Worm (Caenorhabditis elegans) whole organism, early embryonic: ENCODE results near the gene msp-63.

ENCODE experiments used
- B0310.2 ChIP-seq: sonication (generic microtip); optimal IDR thresholded peaks from 2 replicates; lab custom pipeline; 2016; ENCODE audit warnings: mild to moderate bottlenecking, missing genetic modification characterization, missing compliant biosample characterization
- F13C5.2 ChIP-seq: sonication (generic microtip); optimal IDR thresholded peaks from 2 replicates; lab custom pipeline; 2017; ENCODE audit warnings: mild to moderate bottlenecking, missing genetic modification characterization, inconsistent platforms, missing compliant biosample characterization
- aly-1 ChIP-seq: sonication (generic microtip); optimal IDR thresholded peaks from 2 replicates; lab custom pipeline; 2016; ENCODE audit warnings: missing genetic modification characterization, missing compliant biosample characterization
- ama-1 ChIP-seq: fragments of 150-350 bp; optimal IDR thresholded peaks from 2 replicates; lab custom pipeline; 2014
- ceh-13 ChIP-seq: fragments of 200-800 bp; sonication (Bioruptor generic); optimal IDR thresholded peaks from 2 replicates; lab custom pipeline; 2018; ENCODE audit warnings: mild to moderate bottlenecking, missing genetic modification characterization, missing compliant biosample characterization
- ceh-36 ChIP-seq: sonication (generic microtip); optimal IDR thresholded peaks from 2 replicates; lab custom pipeline; 2016; ENCODE audit warnings: missing genetic modification characterization, inconsistent platforms, missing compliant biosample characterization
- ets-7 ChIP-seq: sonication (generic microtip); optimal IDR thresholded peaks from 2 replicates; lab custom pipeline; 2016; ENCODE audit warnings: missing genotype, missing genetic modification characterization, missing compliant biosample characterization
- flt-1 ChIP-seq: fragments of 200-800 bp; sonication (Bioruptor generic); IDR thresholded peaks from 2 replicates; pipeline ENCODE4 v1.3.6; 2022; ENCODE audit warnings: missing genetic modification characterization, missing compliant biosample characterization
- hmbx-1 ChIP-seq: sonication (generic microtip); optimal IDR thresholded peaks from 2 replicates; lab custom pipeline; 2016; ENCODE audit warnings: mild to moderate bottlenecking, missing genetic modification characterization, missing compliant biosample characterization
- hmg-4 ChIP-seq: fragments of 200-800 bp; sonication (Bioruptor generic); optimal IDR thresholded peaks from 2 replicates; lab custom pipeline; 2018; ENCODE audit warnings: mild to moderate bottlenecking, missing genetic modification characterization, missing compliant biosample characterization
- hnd-1 ChIP-seq: sonication (generic microtip); optimal IDR thresholded peaks from 2 replicates; lab custom pipeline; 2016; ENCODE audit warnings: missing genetic modification characterization, missing compliant biosample characterization
- pes-1 ChIP-seq: fragments of 200-800 bp; sonication (Bioruptor generic); IDR thresholded peaks from 2 replicates; pipeline ENCODE4 v1.3.6; 2022; ENCODE audit warnings: missing genetic modification reagents, missing genetic modification characterization, missing compliant biosample characterization
- scrt-1 ChIP-seq: fragments of 200-800 bp; sonication (Bioruptor generic); IDR thresholded peaks from 2 replicates; pipeline ENCODE4 v1.3.6; 2022; ENCODE audit warnings: missing genetic modification characterization, missing compliant biosample characterization
- sea-1 ChIP-seq: fragments of 200-800 bp; sonication (Bioruptor generic); conservative IDR thresholded peaks from 2 replicates; pipeline ENCODE4 v1.3.6; 2022; ENCODE audit warnings: missing genetic modification characterization, missing compliant biosample characterization
- tbx-11 ChIP-seq: fragments of 200-800 bp; sonication (Bioruptor generic); IDR thresholded peaks from 2 replicates; pipeline ENCODE4 v1.3.6; 2022; ENCODE audit warnings: missing genetic modification characterization, missing compliant biosample characterization
- tbx-37 ChIP-seq: fragments of 200-800 bp; sonication (Bioruptor generic); conservative IDR thresholded peaks from 2 replicates; pipeline ENCODE4 v1.3.6; 2022; ENCODE audit warnings: missing genetic modification reagents, missing genetic modification characterization, missing compliant biosample characterization
- tra-4 ChIP-seq: sonication (generic microtip); optimal IDR thresholded peaks from 2 replicates; lab custom pipeline; 2017; ENCODE audit warnings: missing genetic modification characterization, missing compliant biosample characterization

Gene msp-63

DNA sequence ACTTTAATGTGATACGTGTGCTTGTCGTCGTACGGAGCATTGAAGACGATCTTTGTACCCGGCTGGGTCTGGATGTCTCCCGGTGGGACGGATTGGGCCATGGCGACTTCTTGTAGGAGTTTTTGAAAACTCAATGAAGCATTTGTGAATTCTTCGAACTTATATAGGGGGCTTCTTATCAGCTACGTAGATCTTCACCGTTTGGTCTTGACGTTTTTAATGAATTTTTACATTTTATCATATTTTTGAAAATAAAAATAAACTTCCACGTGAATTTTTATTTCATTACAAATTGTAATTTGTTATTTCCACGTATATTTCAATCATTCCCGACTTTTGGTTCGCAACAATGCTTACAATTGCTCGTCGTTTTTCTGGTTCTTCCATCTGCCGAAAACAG, 13.0 kb upstream of the msp-63 start, which contains the start of the genes msp-64 and ZK1248.5:
Gene msp-64, minus strand, starts transcription at position 101 of the 400 bp plus-strand sequence.
Gene ZK1248.5, plus strand, starts transcription at position 285 of the 400 bp plus-strand sequence.
- TF ChIP-seq hmbx-1, result no peak
- TF ChIP-seq ets-7 (tag; lab: Kevin White, UChicago), result no peak
- TF ChIP-seq hmg-4, result no peak
- no peak for TF ChIP-seq flt-1 (GFP tag; lab: Robert Waterston, UW)
- TF ChIP-seq hnd-1 (tag; lab: Kevin White, UChicago), result no peak
- no peak for TF ChIP-seq ceh-13 (GFP tag; lab: Kevin White, UChicago)
- TF ChIP-seq pes-1, result no peak
- TF ChIP-seq F13C5.2 (tag; lab: Kevin White, UChicago), result no peak
- TF ChIP-seq tra-4, result no peak
- TF ChIP-seq tbx-11 (GFP tag; lab: Robert Waterston, UW), result no peak
- no peak for TF ChIP-seq aly-1
- no peak for TF ChIP-seq sea-1 (GFP tag; lab: Robert Waterston, UW)

DNA sequence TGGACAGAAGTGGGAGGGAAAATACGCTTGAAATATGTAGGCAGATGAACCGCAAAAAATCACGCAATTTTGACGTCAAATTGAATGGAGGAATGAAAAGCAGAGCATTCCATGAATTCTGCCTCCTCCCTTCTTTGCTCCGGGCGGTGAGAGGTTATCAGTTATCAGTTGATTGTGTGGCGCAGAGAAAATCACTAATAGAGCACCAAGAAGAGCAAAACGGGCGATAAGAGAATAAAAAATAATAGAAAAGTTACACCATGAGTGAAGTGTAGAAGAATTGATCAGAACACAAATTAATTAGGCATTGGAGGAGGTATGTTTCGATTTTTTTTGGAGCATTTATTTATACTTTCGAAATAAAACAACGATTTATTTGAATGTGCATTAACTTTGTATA, 9.3 kb upstream of the msp-63 start:
- TF ChIP-seq pes-1, result no peak
- TF ChIP-seq hmg-4, result no peak
- TF ChIP-seq F13C5.2 (tag; lab: Kevin White, UChicago), result no peak
- no peak for TF ChIP-seq tra-4
- TF ChIP-seq ceh-36 (tag; lab: Kevin White, UChicago), result no peak
- no peak for TF ChIP-seq ceh-13 (GFP tag; lab: Kevin White, UChicago)

DNA sequence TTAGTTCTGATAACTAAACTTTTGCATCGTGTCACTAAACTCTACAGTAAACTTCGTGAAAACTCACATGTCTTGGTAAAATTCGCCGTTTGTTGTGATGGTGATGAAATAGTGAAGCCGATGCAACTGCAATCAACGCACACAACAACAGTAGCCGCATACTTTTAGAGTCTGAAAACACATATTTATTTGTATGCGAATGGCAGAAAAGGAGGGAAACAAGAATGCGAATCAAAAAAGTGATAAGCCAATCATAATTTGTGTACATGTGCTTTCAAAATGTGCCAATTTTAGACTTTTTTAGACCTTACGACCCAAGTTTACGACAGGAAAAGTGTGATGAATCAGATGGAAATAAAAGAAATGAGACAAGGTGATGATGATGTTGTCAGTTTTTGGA, 8.1 kb upstream of the msp-63 start, which contains the start of gene K05F1.10:
Gene K05F1.10, minus strand, starts transcription at position 171 of the 400 bp plus-strand sequence.
- TF ChIP-seq tra-4, result no peak
- no peak for TF ChIP-seq B0310.2
- TF ChIP-seq hmg-4, result no peak
- TF ChIP-seq flt-1 (GFP tag; lab: Robert Waterston, UW), result no peak
- TF ChIP-seq ets-7 (tag; lab: Kevin White, UChicago), result no peak
- TF ChIP-seq tbx-11 (GFP tag; lab: Robert Waterston, UW), result no peak
- TF ChIP-seq ceh-36 (tag; lab: Kevin White, UChicago), result no peak
- no peak for TF ChIP-seq F13C5.2 (tag; lab: Kevin White, UChicago)
- TF ChIP-seq pes-1, result no peak
- no peak for TF ChIP-seq scrt-1 (GFP tag; lab: Robert Waterston, UW)
- no peak for TF ChIP-seq tbx-37 (GFP tag; lab: Robert Waterston, UW)
- TF ChIP-seq sea-1 (GFP tag; lab: Robert Waterston, UW), result no peak
- TF ChIP-seq aly-1, result no peak
- no peak for TF ChIP-seq hmbx-1
- TF ChIP-seq hnd-1 (tag; lab: Kevin White, UChicago), result no peak
- no peak for TF ChIP-seq ceh-13 (GFP tag; lab: Kevin White, UChicago)

DNA sequence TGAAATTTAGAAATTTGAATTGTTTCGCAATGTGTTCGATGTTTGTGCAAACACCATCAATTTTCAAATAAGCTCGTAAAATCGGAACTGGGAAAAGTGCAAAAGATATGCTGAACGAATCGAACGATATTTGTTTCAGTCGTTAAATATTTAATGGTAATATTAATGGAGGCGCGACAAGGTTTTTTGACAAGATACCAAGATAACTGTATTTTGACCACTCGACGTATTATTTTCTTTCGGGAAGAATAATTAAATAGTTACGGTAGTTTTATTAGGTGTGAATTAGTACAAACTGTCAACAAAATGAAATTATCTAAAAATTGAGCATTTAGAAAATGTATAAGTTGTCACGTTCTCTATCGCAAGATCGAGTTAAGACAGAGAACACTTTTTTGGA, 7.0 kb upstream of the msp-63 start:
- TF ChIP-seq hmbx-1 (no peak), ceh-13 (GFP tag; lab: Kevin White, UChicago) (no peak), F13C5.2 (tag; lab: Kevin White, UChicago) (no peak), hnd-1 (tag; lab: Kevin White, UChicago) (no peak), tbx-11 (GFP tag; lab: Robert Waterston, UW) (no peak), pes-1 (no peak), ceh-36 (tag; lab: Kevin White, UChicago) (no peak), tbx-37 (GFP tag; lab: Robert Waterston, UW) (no peak), aly-1 (no peak), sea-1 (GFP tag; lab: Robert Waterston, UW) (no peak), flt-1 (GFP tag; lab: Robert Waterston, UW) (no peak)

DNA sequence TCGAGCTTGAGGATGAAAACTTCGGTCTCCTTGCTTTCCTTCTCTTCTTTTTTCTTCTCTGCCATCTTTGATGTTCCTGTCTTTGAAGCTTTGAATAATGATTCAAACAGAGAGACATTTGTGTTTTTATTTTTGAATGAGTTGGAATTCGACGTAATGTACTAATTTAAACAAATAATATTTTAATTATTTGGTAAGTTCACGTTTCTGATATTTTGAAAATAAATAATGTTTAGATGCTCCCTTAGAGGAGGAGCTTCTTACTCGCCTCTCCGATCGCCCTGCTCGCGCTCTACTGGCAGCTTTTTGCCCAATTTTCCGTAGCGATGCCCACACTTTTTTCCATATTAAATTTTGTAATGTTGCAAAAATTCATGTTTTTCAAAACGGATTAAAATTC, 3.8 kb upstream of the msp-63 start, which contains the start of the genes K05F1.9 and K05F1.1:
Gene K05F1.9, minus strand, starts transcription at position 101 of the 400 bp plus-strand sequence.
Gene K05F1.1, plus strand, starts transcription at position 308 of the 400 bp plus-strand sequence.
- TF ChIP-seq tbx-37 (GFP tag; lab: Robert Waterston, UW) (no peak), hnd-1 (tag; lab: Kevin White, UChicago) (no peak), tra-4 (no peak), tbx-11 (GFP tag; lab: Robert Waterston, UW) (no peak), hmbx-1 (no peak), hmg-4 (no peak), pes-1 (no peak), B0310.2 (no peak), ama-1 (lab: Kevin White, UChicago) (no peak), flt-1 (GFP tag; lab: Robert Waterston, UW) (no peak), scrt-1 (GFP tag; lab: Robert Waterston, UW) (no peak), ets-7 (tag; lab: Kevin White, UChicago) (no peak), ceh-36 (tag; lab: Kevin White, UChicago) (no peak), sea-1 (GFP tag; lab: Robert Waterston, UW) (no peak), aly-1 (no peak), ceh-13 (GFP tag; lab: Kevin White, UChicago) (no peak), F13C5.2 (tag; lab: Kevin White, UChicago) (no peak)

DNA sequence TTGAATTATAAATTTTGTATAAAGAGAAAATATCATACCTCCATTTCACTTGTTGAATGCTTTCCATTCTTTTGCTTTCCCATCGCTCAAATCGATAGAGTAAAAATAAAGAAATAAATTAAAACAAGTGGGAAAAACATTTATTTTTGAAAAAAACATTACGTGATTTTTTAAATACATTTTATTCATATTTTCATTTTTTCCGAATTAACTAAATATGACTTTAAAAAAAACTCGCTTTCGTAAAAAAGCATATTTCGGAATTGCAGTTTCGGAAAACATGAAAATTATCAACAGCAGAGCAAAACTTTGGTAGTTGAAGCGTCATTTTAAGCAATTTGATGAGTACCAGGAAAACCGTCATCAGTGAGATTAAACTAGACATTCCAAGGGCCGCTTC, 2.3 kb upstream of the msp-63 start, which contains the start of gene K05F1.8:
Gene K05F1.8, minus strand, starts transcription at position 101 of the 400 bp plus-strand sequence.
- no peak for TF ChIP-seq ceh-36 (tag; lab: Kevin White, UChicago)
- no peak for TF ChIP-seq tbx-37 (GFP tag; lab: Robert Waterston, UW)
- TF ChIP-seq ceh-13 (GFP tag; lab: Kevin White, UChicago), result no peak
- TF ChIP-seq hmg-4, result no peak
- no peak for TF ChIP-seq scrt-1 (GFP tag; lab: Robert Waterston, UW)
- TF ChIP-seq sea-1 (GFP tag; lab: Robert Waterston, UW), result no peak
- no peak for TF ChIP-seq aly-1
- TF ChIP-seq tra-4, result no peak
- TF ChIP-seq tbx-11 (GFP tag; lab: Robert Waterston, UW), result no peak
- TF ChIP-seq pes-1, result no peak
- TF ChIP-seq F13C5.2 (tag; lab: Kevin White, UChicago), result no peak
- TF ChIP-seq ets-7 (tag; lab: Kevin White, UChicago), result no peak

DNA sequence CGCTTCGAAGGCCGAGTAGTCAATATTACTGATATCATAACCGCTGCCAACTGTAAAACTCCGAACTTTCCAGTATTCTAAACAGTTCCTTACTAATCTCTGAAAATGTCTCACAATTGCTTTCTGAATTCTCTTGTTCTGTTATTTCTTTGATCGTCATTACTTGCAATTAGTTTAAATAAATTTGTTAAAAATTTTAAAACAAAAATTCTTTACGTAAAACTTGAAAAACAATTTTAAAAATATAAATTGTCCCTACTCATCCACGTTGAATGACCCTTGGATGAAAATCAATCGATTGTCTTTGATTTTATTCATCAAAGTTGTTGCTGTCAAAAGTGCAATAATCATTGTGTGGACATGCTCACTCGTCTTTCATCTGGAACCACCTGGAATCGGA, 3.1 kb downstream of the msp-63 start, which contains the start of gene acdh-8:
Gene acdh-8, plus strand, starts transcription at position 301 of the 400 bp plus-strand sequence.
- TF ChIP-seq hmg-4 (no peak), F13C5.2 (tag; lab: Kevin White, UChicago) (no peak), ets-7 (tag; lab: Kevin White, UChicago) (no peak), ama-1 (lab: Kevin White, UChicago) (no peak), scrt-1 (GFP tag; lab: Robert Waterston, UW) (no peak), ceh-36 (tag; lab: Kevin White, UChicago) (no peak), tbx-37 (GFP tag; lab: Robert Waterston, UW) (no peak), hnd-1 (tag; lab: Kevin White, UChicago) (no peak), tbx-11 (GFP tag; lab: Robert Waterston, UW) (no peak), sea-1 (GFP tag; lab: Robert Waterston, UW) (no peak), pes-1 (no peak), ceh-13 (GFP tag; lab: Kevin White, UChicago) (no peak), flt-1 (GFP tag; lab: Robert Waterston, UW) (no peak), B0310.2 (no peak), hmbx-1 (no peak), aly-1 (no peak), tra-4 (no peak)
